Worm (Caenorhabditis elegans) whole organism, L1 larva: Measurements from ENCODE around the gene ZK856.5.

ENCODE experiments used
- aha-1 ChIP-seq: fragments of 150-350 bp; optimal IDR thresholded peaks from 2 replicates; lab custom pipeline; 2014; ENCODE audit warnings: missing biosample characterization, missing genetic modification characterization
- alr-1 ChIP-seq: fragments of 200-800 bp; sonication (Bioruptor generic); optimal IDR thresholded peaks from 2 replicates; lab custom pipeline; 2018; ENCODE audit warnings: borderline replicate concordance, mild to moderate bottlenecking, missing genetic modification characterization, missing compliant biosample characterization
- aly-2 ChIP-seq: fragments of 150-350 bp; optimal IDR thresholded peaks from 2 replicates; lab custom pipeline; 2014; ENCODE audit warnings: missing biosample characterization, missing genetic modification characterization
- ama-1 ChIP-seq: fragments of 150-350 bp; optimal IDR thresholded peaks from 2 replicates; lab custom pipeline; 2014
- ceh-63 ChIP-seq: fragments of 200-800 bp; sonication (Bioruptor generic); optimal IDR thresholded peaks from 2 replicates; lab custom pipeline; 2018; ENCODE audit warnings: mild to moderate bottlenecking, missing genetic modification characterization, missing compliant biosample characterization
- dsc-1 ChIP-seq: sonication (generic microtip); optimal IDR thresholded peaks from 2 replicates; lab custom pipeline; 2016; ENCODE audit warnings: mild to moderate bottlenecking, missing genetic modification characterization, missing compliant biosample characterization
- efl-1 ChIP-seq, 4 experiments: fragments of 150-350 bp; optimal IDR thresholded peaks in 3 of 4; peaks in 1 of 4; 1 replicate in 1 of 4; 2 replicates in 3 of 4; lab custom pipeline; 2014; ENCODE audit warnings: missing biosample characterization in 2 of 4, missing genetic modification characterization in 2 of 4, missing genetic modification reagents in 2 of 4
- ets-5 ChIP-seq: fragments of 200-800 bp; sonication (Bioruptor generic); IDR thresholded peaks from 2 replicates; pipeline ENCODE4 v1.3.6; 2022; ENCODE audit warnings: missing genetic modification characterization, missing compliant biosample characterization
- fkh-4 ChIP-seq: sonication (generic microtip); optimal IDR thresholded peaks from 2 replicates; lab custom pipeline; 2016; ENCODE audit warnings: missing compliant biosample characterization, missing genetic modification characterization, borderline replicate concordance
- fos-1 ChIP-seq: fragments of 150-350 bp; optimal IDR thresholded peaks from 2 replicates; lab custom pipeline; 2014; ENCODE audit warnings: missing biosample characterization, missing genetic modification characterization
- hpl-2 ChIP-seq: fragments of 150-350 bp; optimal IDR thresholded peaks from 2 replicates; lab custom pipeline; 2014; ENCODE audit warnings: missing biosample characterization, missing genetic modification reagents, missing genetic modification characterization
- jun-1 ChIP-seq: fragments of 150-350 bp; optimal IDR thresholded peaks from 2 replicates; lab custom pipeline; 2014; ENCODE audit warnings: missing biosample characterization, missing genetic modification reagents, missing genetic modification characterization
- lin-14 ChIP-seq: fragments of 200-800 bp; sonication (Bioruptor generic); optimal IDR thresholded peaks from 2 replicates; lab custom pipeline; 2018; ENCODE audit warnings: mild to moderate bottlenecking, missing genetic modification characterization, moderate library complexity, missing compliant biosample characterization
- lin-15B ChIP-seq: fragments of 150-350 bp; sonication (generic microtip); optimal IDR thresholded peaks from 3 replicates; lab custom pipeline; 2014; ENCODE audit warnings: missing biosample characterization, missing genetic modification characterization
- lir-3 ChIP-seq: sonication (generic microtip); optimal IDR thresholded peaks from 2 replicates; lab custom pipeline; 2016; ENCODE audit warnings: mild to moderate bottlenecking, missing genetic modification characterization, moderate library complexity, missing compliant biosample characterization; ENCODE audit not compliant: poor library complexity
- mef-2 ChIP-seq: fragments of 150-350 bp; optimal IDR thresholded peaks from 2 replicates; lab custom pipeline; 2014; ENCODE audit warnings: missing biosample characterization, missing genetic modification characterization
- nhr-11 ChIP-seq: fragments of 150-350 bp; optimal IDR thresholded peaks from 2 replicates; lab custom pipeline; 2014; ENCODE audit warnings: missing biosample characterization, missing genetic modification characterization
- nhr-19 ChIP-seq: fragments of 200-800 bp; sonication (Bioruptor generic); conservative IDR thresholded peaks from 2 replicates; pipeline ENCODE4 v1.3.6; 2022; ENCODE audit warnings: missing genetic modification characterization, missing compliant biosample characterization
- nhr-20 ChIP-seq: sonication (generic microtip); optimal IDR thresholded peaks from 2 replicates; lab custom pipeline; 2016; ENCODE audit warnings: mild to moderate bottlenecking, missing genetic modification characterization, missing compliant biosample characterization
- nhr-237 ChIP-seq: fragments of 150-350 bp; optimal IDR thresholded peaks from 2 replicates; lab custom pipeline; 2014; ENCODE audit warnings: missing biosample characterization, missing genetic modification characterization
- nhr-76 ChIP-seq: sonication (generic microtip); optimal IDR thresholded peaks from 2 replicates; lab custom pipeline; 2017; ENCODE audit warnings: missing biosample characterization, missing genetic modification characterization
- nhr-84 ChIP-seq: sonication (generic microtip); optimal IDR thresholded peaks from 2 replicates; lab custom pipeline; 2017; ENCODE audit warnings: missing biosample characterization, missing genetic modification characterization
- nhr-90 ChIP-seq: sonication (generic microtip); optimal IDR thresholded peaks from 2 replicates; lab custom pipeline; 2016; ENCODE audit warnings: mild to moderate bottlenecking, missing genetic modification characterization, missing compliant biosample characterization; ENCODE audit not compliant: poor library complexity
- pqm-1 ChIP-seq: sonication (generic microtip); optimal IDR thresholded peaks from 3 replicates; lab custom pipeline; 2017; ENCODE audit warnings: missing biosample characterization, missing genetic modification characterization
- skn-1 ChIP-seq: fragments of 150-350 bp; optimal IDR thresholded peaks from 2 replicates; lab custom pipeline; 2014; ENCODE audit warnings: missing biosample characterization, missing genetic modification characterization
- snpc-4 ChIP-seq: fragments of 150-350 bp; optimal IDR thresholded peaks from 2 replicates; lab custom pipeline; 2014; ENCODE audit warnings: missing biosample characterization, missing genetic modification characterization
- snu-23 ChIP-seq: sonication (generic microtip); optimal IDR thresholded peaks from 2 replicates; lab custom pipeline; 2016; ENCODE audit warnings: missing genetic modification characterization, missing compliant biosample characterization
- sptf-1 ChIP-seq: fragments of 150-350 bp; optimal IDR thresholded peaks from 2 replicates; lab custom pipeline; 2014; ENCODE audit warnings: missing biosample characterization, missing genetic modification characterization
- swsn-7 ChIP-seq: sonication (generic microtip); optimal IDR thresholded peaks from 2 replicates; lab custom pipeline; 2016; ENCODE audit warnings: missing genetic modification characterization, missing compliant biosample characterization
- tlp-1 ChIP-seq: fragments of 150-350 bp; optimal IDR thresholded peaks from 2 replicates; lab custom pipeline; 2014; ENCODE audit warnings: missing biosample characterization, missing genetic modification characterization
- unc-30 ChIP-seq: sonication (generic microtip); optimal IDR thresholded peaks from 2 replicates; lab custom pipeline; 2017; ENCODE audit warnings: missing biosample characterization, missing genetic modification characterization
- unc-86 ChIP-seq: sonication (generic microtip); optimal IDR thresholded peaks from 2 replicates; lab custom pipeline; 2016; ENCODE audit warnings: missing genetic modification characterization, missing compliant biosample characterization
- vab-15 ChIP-seq: sonication (generic microtip); optimal IDR thresholded peaks from 2 replicates; lab custom pipeline; 2017; ENCODE audit warnings: missing genotype, mild to moderate bottlenecking, missing genetic modification characterization, missing compliant biosample characterization
- xbp-1 ChIP-seq: sonication (generic microtip); optimal IDR thresholded peaks from 2 replicates; lab custom pipeline; 2016; ENCODE audit warnings: missing genetic modification characterization, missing compliant biosample characterization
- ztf-4 ChIP-seq: fragments of 150-350 bp; optimal IDR thresholded peaks from 2 replicates; lab custom pipeline; 2014; ENCODE audit warnings: missing biosample characterization, missing genetic modification characterization

ZK856.5 gene

DNA sequence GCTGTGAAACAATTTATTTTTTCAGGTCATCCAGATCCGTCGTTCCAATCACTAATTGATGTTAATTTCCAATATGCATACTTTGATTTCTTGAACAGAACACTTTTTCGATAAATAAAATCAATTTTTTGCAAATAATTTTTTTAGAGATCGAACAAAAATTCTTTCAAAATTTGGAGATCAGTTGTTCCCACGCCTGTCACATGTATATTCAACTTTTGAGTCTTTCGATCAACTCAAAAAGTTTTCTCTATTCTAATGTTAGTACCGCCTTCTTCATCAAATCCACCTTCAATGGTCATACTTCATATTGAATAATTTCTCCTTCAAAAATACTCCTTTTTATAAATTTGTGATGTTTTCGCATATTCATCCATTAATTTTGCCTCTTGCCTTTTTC is 35.2 kb downstream of the ZK856.5 start, which contains the start of gene srsx-29:
srsx-29 (plus strand) TSS at position 301 of the 400 bp plus-strand sequence.
- TF ChIP-seq nhr-19 (GFP tag; lab: Robert Waterston, UW): no peak
- TF ChIP-seq alr-1 (tag; lab: Kevin White, UChicago): no peak
- no peak for TF ChIP-seq nhr-90
- TF ChIP-seq unc-30: no peak
- TF ChIP-seq nhr-84 (tag; lab: Kevin White, UChicago): no peak

DNA sequence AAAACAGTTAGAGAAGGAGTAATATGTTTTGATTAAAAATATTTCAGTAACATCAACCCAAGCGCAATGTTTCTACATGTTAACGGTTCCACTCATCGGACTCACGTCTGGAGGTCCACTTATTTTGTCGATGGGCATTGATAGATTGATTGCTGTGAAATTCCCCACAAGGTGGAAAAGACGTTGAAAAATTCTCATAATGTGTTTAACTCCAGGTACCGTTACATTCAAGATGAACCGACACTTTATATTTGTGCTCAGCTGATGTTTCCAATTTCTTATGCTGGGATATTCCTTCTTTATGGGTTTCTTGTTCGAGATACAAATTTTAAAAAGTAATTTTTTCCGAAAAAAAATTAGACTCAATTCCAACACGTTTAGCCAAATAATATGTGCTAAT is 36.9 kb downstream of the ZK856.5 start:
- TF ChIP-seq unc-30: no peak
- no peak for TF ChIP-seq tlp-1 (tag; lab: Kevin White, UChicago)
- no peak for TF ChIP-seq sptf-1 (tag; lab: Kevin White, UChicago)
- no peak for TF ChIP-seq lir-3 (tag; lab: Kevin White, UChicago)
- TF ChIP-seq skn-1 (tag; lab: Kevin White, UChicago): no peak
- no peak for TF ChIP-seq nhr-76 (tag; lab: Kevin White, UChicago)
- TF ChIP-seq ets-5 (GFP tag; lab: Robert Waterston, UW): no peak
- TF ChIP-seq nhr-84 (tag; lab: Kevin White, UChicago): no peak
- no peak for TF ChIP-seq xbp-1 (tag; lab: Kevin White, UChicago)
- TF ChIP-seq mef-2 (tag; lab: Kevin White, UChicago): no peak
- TF ChIP-seq nhr-20: no peak
- TF ChIP-seq aha-1 (tag; lab: Kevin White, UChicago): no peak
- TF ChIP-seq alr-1 (tag; lab: Kevin White, UChicago): no peak
- no peak for TF ChIP-seq nhr-90
- TF ChIP-seq ceh-63 (GFP tag; lab: Kevin White, UChicago): no peak
- no peak for TF ChIP-seq lin-15B (tag; lab: Kevin White, UChicago)
- TF ChIP-seq ama-1 (lab: Kevin White, UChicago): no peak
- TF ChIP-seq lin-14 (GFP tag; lab: Kevin White, UChicago): no peak
- no peak for TF ChIP-seq ztf-4 (tag; lab: Kevin White, UChicago)
- no peak for TF ChIP-seq unc-86 (tag; lab: Kevin White, UChicago)

DNA sequence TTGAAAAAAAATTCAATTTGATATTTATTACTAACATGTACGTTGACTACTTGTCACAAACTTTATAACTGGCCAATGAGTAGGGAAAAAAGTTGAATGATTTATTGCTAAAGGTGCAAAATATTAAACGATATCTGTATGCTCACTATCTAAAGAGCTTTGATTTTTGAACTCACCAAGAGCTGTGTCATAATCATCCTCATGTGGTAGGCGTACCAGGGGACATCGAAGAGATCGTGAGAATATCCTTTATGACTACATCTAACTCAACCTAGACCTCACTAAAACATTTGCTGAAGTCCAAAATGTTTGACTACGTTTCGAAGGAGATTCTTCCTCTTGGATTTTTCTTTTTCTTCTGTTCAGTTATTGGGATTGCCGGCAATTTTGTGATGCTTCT is 37.7 kb downstream of the ZK856.5 start, which contains the start of gene srsx-28:
srsx-28 (plus strand) TSS at position 301 of the 400 bp plus-strand sequence.
- no peak for TF ChIP-seq dsc-1 (tag; lab: Kevin White, UChicago)
- no peak for TF ChIP-seq fkh-4 (tag; lab: Kevin White, UChicago)
- TF ChIP-seq fos-1 (tag; lab: Kevin White, UChicago): no peak
- TF ChIP-seq efl-1 (optimal IDR thresholded peaks at IDR 0.05; lab: Kevin White, UChicago): no peak
- TF ChIP-seq efl-1 (GFP tag; optimal IDR thresholded peaks at IDR 0.05 in 1 of 2; lab: Kevin White, UChicago): no peak
- no peak for TF ChIP-seq nhr-11 (tag; lab: Kevin White, UChicago)

DNA sequence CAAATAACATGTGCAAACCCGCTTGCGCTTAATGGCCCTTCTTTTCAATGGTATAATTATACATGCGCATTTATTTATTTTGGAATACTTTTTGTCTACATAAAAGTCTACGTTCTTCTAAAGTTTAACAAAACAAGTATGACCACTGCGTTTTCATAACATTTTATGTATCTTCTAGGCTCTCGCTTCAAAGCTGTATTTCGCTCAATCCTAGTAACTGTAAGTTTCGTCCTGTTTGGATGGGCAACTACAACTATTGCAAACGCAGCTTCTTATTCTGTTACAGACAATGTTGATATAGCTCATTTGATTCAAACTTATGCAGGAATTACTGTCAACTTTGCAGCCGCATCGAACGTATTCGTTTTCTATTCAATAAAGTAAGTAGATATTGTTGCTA is 40.2 kb downstream of the ZK856.5 start, which contains the start of gene srsx-27:
srsx-27 (plus strand) TSS at position 301 of the 400 bp plus-strand sequence.
- TF ChIP-seq nhr-237 (tag; lab: Kevin White, UChicago) (no peak), mef-2 (tag; lab: Kevin White, UChicago) (no peak), aly-2 (no peak), unc-30 (no peak), jun-1 (tag; lab: Kevin White, UChicago) (no peak), vab-15 (tag; lab: Kevin White, UChicago) (no peak), alr-1 (tag; lab: Kevin White, UChicago) (no peak), swsn-7 (tag; lab: Kevin White, UChicago) (no peak), xbp-1 (tag; lab: Kevin White, UChicago) (no peak), fkh-4 (tag; lab: Kevin White, UChicago) (no peak), pqm-1 (no peak), hpl-2 (GFP tag; lab: Kevin White, UChicago) (no peak), snpc-4 (tag; lab: Kevin White, UChicago) (no peak), skn-1 (tag; lab: Kevin White, UChicago) (no peak), snu-23 (no peak)
